Worm (Caenorhabditis elegans) whole organism, early embryonic: Measurements from ENCODE around the gene C53C11.5.

ENCODE experiments used
- B0310.2 ChIP-seq: sonication (generic microtip); optimal IDR thresholded peaks from 2 replicates; lab custom pipeline; 2016; ENCODE audit warnings: mild to moderate bottlenecking, missing genetic modification characterization, missing compliant biosample characterization
- F13C5.2 ChIP-seq: sonication (generic microtip); optimal IDR thresholded peaks from 2 replicates; lab custom pipeline; 2017; ENCODE audit warnings: mild to moderate bottlenecking, missing genetic modification characterization, inconsistent platforms, missing compliant biosample characterization
- ama-1 ChIP-seq: fragments of 150-350 bp; optimal IDR thresholded peaks from 2 replicates; lab custom pipeline; 2014
- ceh-36 ChIP-seq: sonication (generic microtip); optimal IDR thresholded peaks from 2 replicates; lab custom pipeline; 2016; ENCODE audit warnings: missing genetic modification characterization, inconsistent platforms, missing compliant biosample characterization
- flt-1 ChIP-seq: fragments of 200-800 bp; sonication (Bioruptor generic); IDR thresholded peaks from 2 replicates; pipeline ENCODE4 v1.3.6; 2022; ENCODE audit warnings: missing genetic modification characterization, missing compliant biosample characterization
- hmg-4 ChIP-seq: fragments of 200-800 bp; sonication (Bioruptor generic); optimal IDR thresholded peaks from 2 replicates; lab custom pipeline; 2018; ENCODE audit warnings: mild to moderate bottlenecking, missing genetic modification characterization, missing compliant biosample characterization
- pes-1 ChIP-seq: fragments of 200-800 bp; sonication (Bioruptor generic); IDR thresholded peaks from 2 replicates; pipeline ENCODE4 v1.3.6; 2022; ENCODE audit warnings: missing genetic modification reagents, missing genetic modification characterization, missing compliant biosample characterization
- scrt-1 ChIP-seq: fragments of 200-800 bp; sonication (Bioruptor generic); IDR thresholded peaks from 2 replicates; pipeline ENCODE4 v1.3.6; 2022; ENCODE audit warnings: missing genetic modification characterization, missing compliant biosample characterization
- sea-1 ChIP-seq: fragments of 200-800 bp; sonication (Bioruptor generic); conservative IDR thresholded peaks from 2 replicates; pipeline ENCODE4 v1.3.6; 2022; ENCODE audit warnings: missing genetic modification characterization, missing compliant biosample characterization
- tbx-11 ChIP-seq: fragments of 200-800 bp; sonication (Bioruptor generic); IDR thresholded peaks from 2 replicates; pipeline ENCODE4 v1.3.6; 2022; ENCODE audit warnings: missing genetic modification characterization, missing compliant biosample characterization
- tra-4 ChIP-seq: sonication (generic microtip); optimal IDR thresholded peaks from 2 replicates; lab custom pipeline; 2017; ENCODE audit warnings: missing genetic modification characterization, missing compliant biosample characterization

- no peak for TF ChIP-seq flt-1 (GFP tag; lab: Robert Waterston, UW)
- TF ChIP-seq ceh-36 (tag; lab: Kevin White, UChicago): no peak
- TF ChIP-seq F13C5.2: no peak
- no peak for TF ChIP-seq pes-1 (GFP tag; lab: Robert Waterston, UW)
- TF ChIP-seq sea-1 (GFP tag; lab: Robert Waterston, UW): no peak
- TF ChIP-seq tbx-11 (GFP tag; lab: Robert Waterston, UW): no peak
- TF ChIP-seq hmg-4 (GFP tag; lab: Kevin White, UChicago): no peak
- no peak for TF ChIP-seq scrt-1 (GFP tag; lab: Robert Waterston, UW)
- TF ChIP-seq tra-4 (tag; lab: Kevin White, UChicago): no peak
- no peak for TF ChIP-seq ama-1
- TF ChIP-seq B0310.2 (tag; lab: Kevin White, UChicago): no peak
Observed at ce11 chrX:17349411-17349810, 15.6 kb downstream of the C53C11.5 start.
